Worm (Caenorhabditis elegans) whole organism, dauer: ENCODE measurements around the gene K01D12.9.
"Not testable (repeated sequence)": the region's sequence is repeated elsewhere in the genome, so short reads cannot be mapped to it uniquely, and the experiment has no call there.

ENCODE experiments used
- unc-62 ChIP-seq: sonication (generic microtip); optimal IDR thresholded peaks from 2 replicates; lab custom pipeline; 2017; ENCODE audit warnings: missing biosample characterization, missing genetic modification reagents, missing genetic modification characterization

K01D12.9 gene

ce11 chrV:12412321-12412720 is 7.9 kb upstream of the K01D12.9 start:
- no peak for TF ChIP-seq unc-62

- TF ChIP-seq unc-62, result no peak
These were observed 7.5 kb upstream of the K01D12.9 start, which contains the start of gene cdr-7 for ce11 chrV:12411909-12412308. cdr-7 (minus strand) TSS chrV:12412113.

- no peak for TF ChIP-seq unc-62
These were observed 6.1 kb upstream of the K01D12.9 start, which contains the start of gene hrg-2 for ce11 chrV:12410416-12411001. hrg-2 (minus strand) TSS chrV:12410513.

- no peak for TF ChIP-seq unc-62
These were observed 4.6 kb upstream of the K01D12.9 start for ce11 chrV:12408996-12409395.

ce11 chrV:12408525-12408924 is 4.1 kb upstream of the K01D12.9 start, which contains the start of gene cdr-4:
cdr-4 (minus strand) TSS chrV:12408625.
- no peak for TF ChIP-seq unc-62

ce11 chrV:12406514-12406913 is 2.1 kb upstream of the K01D12.9 start:
- no peak for TF ChIP-seq unc-62

- TF ChIP-seq unc-62, result no peak
These were observed 1.5 kb upstream of the K01D12.9 start, which contains the start of gene K01D12.10 for ce11 chrV:12405929-12406328. K01D12.10 (plus strand) TSS chrV:12406229.

ce11 chrV:12402355-12402754 is 2.1 kb downstream of the K01D12.9 start, which contains the start of gene K01D12.8:
K01D12.8 (plus strand) TSS chrV:12402655.
- no peak for TF ChIP-seq unc-62

- TF ChIP-seq unc-62, result no peak
These were observed 3.1 kb downstream of the K01D12.9 start, which contains the start of gene K01D12.7 for ce11 chrV:12401383-12401782. K01D12.7 (minus strand) TSS chrV:12401483.

- TF ChIP-seq unc-62, result no peak
These were observed 3.7 kb downstream of the K01D12.9 start, which contains the start of the genes K01D12.20 and miga-1 for ce11 chrV:12400677-12401236. K01D12.20 (minus strand) TSS chrV:12400814. miga-1 (minus strand) TSS chrV:12400859.

ce11 chrV:12397545-12397944 is 6.9 kb downstream of the K01D12.9 start, which contains the start of gene K01D12.5:
K01D12.5 (plus strand) TSS chrV:12397845.
- TF ChIP-seq unc-62, result no peak

- no peak for TF ChIP-seq unc-62
These were observed 8.7 kb downstream of the K01D12.9 start, which contains the start of gene twk-14 for ce11 chrV:12395699-12396098. twk-14 (minus strand) TSS chrV:12395706.

- TF ChIP-seq unc-62, result no peak
These were observed 18.3 kb downstream of the K01D12.9 start, which contains the start of gene K01D12.15 for ce11 chrV:12386154-12386553. K01D12.15 (plus strand) TSS chrV:12386454.

- no peak for TF ChIP-seq unc-62
These were observed 27.2 kb downstream of the K01D12.9 start, which contains the start of gene K01D12.1 for ce11 chrV:12377256-12377655. K01D12.1 (plus strand) TSS chrV:12377556.

ce11 chrV:12374252-12374651 is 30.2 kb downstream of the K01D12.9 start, which contains the start of gene F23H12.10:
F23H12.10 (minus strand) TSS chrV:12374263.
- TF ChIP-seq unc-62, result not testable (repeated sequence)

- TF ChIP-seq unc-62, result no peak
These were observed 33.1 kb downstream of the K01D12.9 start, which contains the start of gene F23H12.7 for ce11 chrV:12371386-12371785. F23H12.7 (plus strand) TSS chrV:12371686.

- no peak for TF ChIP-seq unc-62
These were observed 35.0 kb downstream of the K01D12.9 start, which contains the start of gene gcy-13 for ce11 chrV:12369437-12369836. gcy-13 (minus strand) TSS chrV:12369537.
